Worm (Caenorhabditis elegans) whole organism, mixed stage, embryonic: ENCODE results near the gene R160.5.

ENCODE experiments used
- M03D4.4 ChIP-seq: sonication (generic microtip); optimal IDR thresholded peaks from 2 replicates; lab custom pipeline; 2017; ENCODE audit warnings: mild to moderate bottlenecking, missing genetic modification characterization, missing compliant biosample characterization
- bed-3 ChIP-seq: fragments of 200-800 bp; sonication (Bioruptor generic); optimal IDR thresholded peaks from 3 replicates; lab custom pipeline; 2018; ENCODE audit warnings: mild to moderate bottlenecking, missing genetic modification characterization, moderate library complexity, missing compliant biosample characterization
- ceh-39 ChIP-seq: fragments of 150-350 bp; optimal IDR thresholded peaks from 2 replicates; lab custom pipeline; 2014; ENCODE audit warnings: missing biosample characterization, missing genetic modification characterization
- ceh-43 ChIP-seq: fragments of 200-800 bp; sonication (Bioruptor generic); optimal IDR thresholded peaks from 2 replicates; lab custom pipeline; 2018; ENCODE audit warnings: mild to moderate bottlenecking, missing genetic modification characterization, moderate library complexity, missing compliant biosample characterization
- cnd-1 ChIP-seq: fragments of 200-800 bp; sonication (Bioruptor generic); optimal IDR thresholded peaks from 2 replicates; lab custom pipeline; 2018; ENCODE audit warnings: mild to moderate bottlenecking, missing genetic modification characterization, missing compliant biosample characterization
- elt-1 ChIP-seq: sonication (generic microtip); optimal IDR thresholded peaks from 2 replicates; lab custom pipeline; 2017; ENCODE audit warnings: missing genetic modification characterization, mild to moderate bottlenecking, missing compliant biosample characterization, antibody characterized with exemption, moderate library complexity, borderline replicate concordance; ENCODE audit not compliant: insufficient read depth
- elt-3 ChIP-seq: fragments of 150-350 bp; optimal IDR thresholded peaks from 2 replicates; lab custom pipeline; 2014; ENCODE audit warnings: missing biosample characterization, missing genetic modification characterization
- flh-1 ChIP-seq: fragments of 200-800 bp; sonication (Bioruptor generic); optimal IDR thresholded peaks from 2 replicates; lab custom pipeline; 2018; ENCODE audit warnings: mild to moderate bottlenecking, missing genetic modification characterization, moderate library complexity, missing compliant biosample characterization
- ham-2 ChIP-seq: fragments of 200-800 bp; sonication (Bioruptor generic); optimal IDR thresholded peaks from 2 replicates; lab custom pipeline; 2018; ENCODE audit warnings: mild to moderate bottlenecking, missing genetic modification characterization, missing compliant biosample characterization
- hlh-1 ChIP-seq: fragments of 150-350 bp; optimal IDR thresholded peaks from 2 replicates; lab custom pipeline; 2014; ENCODE audit warnings: missing biosample characterization, missing genetic modification reagents, missing genetic modification characterization
- lin-13 ChIP-seq: fragments of 150-350 bp; optimal IDR thresholded peaks from 2 replicates; lab custom pipeline; 2014; ENCODE audit warnings: missing biosample characterization, missing genetic modification characterization
- lin-32 ChIP-seq: fragments of 200-800 bp; sonication (Bioruptor generic); optimal IDR thresholded peaks from 2 replicates; lab custom pipeline; 2018; ENCODE audit warnings: mild to moderate bottlenecking, missing genetic modification characterization, missing compliant biosample characterization
- lsy-2 ChIP-seq: fragments of 150-350 bp; optimal IDR thresholded peaks from 2 replicates; lab custom pipeline; 2014; ENCODE audit warnings: missing biosample characterization, missing genetic modification characterization
- mab-5 ChIP-seq: fragments of 150-350 bp; optimal IDR thresholded peaks from 2 replicates; lab custom pipeline; 2014; ENCODE audit warnings: missing biosample characterization, missing genetic modification characterization
- mep-1 ChIP-seq: fragments of 150-350 bp; optimal IDR thresholded peaks from 2 replicates; lab custom pipeline; 2017; ENCODE audit warnings: missing biosample characterization, missing genetic modification reagents, missing genetic modification characterization, inconsistent platforms
- mls-2 ChIP-seq: sonication (generic microtip); optimal IDR thresholded peaks from 2 replicates; lab custom pipeline; 2016; ENCODE audit warnings: mild to moderate bottlenecking, missing genetic modification characterization, moderate library complexity, missing compliant biosample characterization
- nhr-12 ChIP-seq: fragments of 150-350 bp; optimal IDR thresholded peaks from 2 replicates; lab custom pipeline; 2014; ENCODE audit warnings: missing biosample characterization, missing genetic modification characterization
- nhr-2 ChIP-seq: fragments of 150-350 bp; optimal IDR thresholded peaks from 2 replicates; lab custom pipeline; 2014; ENCODE audit warnings: missing biosample characterization, missing genetic modification characterization
- nhr-237 ChIP-seq: fragments of 150-350 bp; optimal IDR thresholded peaks from 2 replicates; lab custom pipeline; 2014; ENCODE audit warnings: missing biosample characterization, missing genetic modification characterization
- nhr-28 ChIP-seq: fragments of 150-350 bp; optimal IDR thresholded peaks from 2 replicates; lab custom pipeline; 2014; ENCODE audit warnings: missing biosample characterization, missing genetic modification characterization
- nhr-76 ChIP-seq: sonication (generic microtip); optimal IDR thresholded peaks from 2 replicates; lab custom pipeline; 2017; ENCODE audit warnings: missing biosample characterization, missing genetic modification characterization
- pha-4 ChIP-seq: fragments of 150-350 bp; optimal IDR thresholded peaks from 2 replicates; lab custom pipeline; 2018; ENCODE audit warnings: missing biosample characterization, missing genetic modification reagents, missing genetic modification characterization
- sem-2 ChIP-seq: fragments of 200-800 bp; sonication (Bioruptor generic); optimal IDR thresholded peaks from 2 replicates; lab custom pipeline; 2018; ENCODE audit warnings: mild to moderate bottlenecking, missing genetic modification characterization, missing compliant biosample characterization
- snpc-4 ChIP-seq: fragments of 150-350 bp; optimal IDR thresholded peaks from 2 replicates; lab custom pipeline; 2014; ENCODE audit warnings: missing biosample characterization, missing genetic modification characterization
- sptf-1 ChIP-seq: sonication (generic microtip); optimal IDR thresholded peaks from 2 replicates; lab custom pipeline; 2017; ENCODE audit warnings: mild to moderate bottlenecking, missing genetic modification characterization, moderate library complexity, missing compliant biosample characterization
- tbx-8 ChIP-seq: fragments of 200-800 bp; sonication (Bioruptor generic); optimal IDR thresholded peaks from 2 replicates; lab custom pipeline; 2018; ENCODE audit warnings: mild to moderate bottlenecking, missing genetic modification characterization, moderate library complexity, missing compliant biosample characterization
- unc-120 ChIP-seq: sonication (generic microtip); optimal IDR thresholded peaks from 2 replicates; lab custom pipeline; 2017; ENCODE audit warnings: missing genetic modification characterization, missing compliant biosample characterization; ENCODE audit not compliant: poor library complexity, severe bottlenecking
- unc-39 ChIP-seq: fragments of 150-350 bp; optimal IDR thresholded peaks from 2 replicates; lab custom pipeline; 2014; ENCODE audit warnings: missing biosample characterization, missing genetic modification characterization
- unc-62 ChIP-seq: fragments of 150-350 bp; optimal IDR thresholded peaks from 2 replicates; lab custom pipeline; 2014; ENCODE audit warnings: missing biosample characterization, missing genetic modification reagents, missing genetic modification characterization
- zip-8 ChIP-seq: fragments of 150-350 bp; optimal IDR thresholded peaks from 2 replicates; lab custom pipeline; 2014; ENCODE audit warnings: missing biosample characterization, missing genetic modification characterization
- ztf-11 ChIP-seq: fragments of 150-350 bp; optimal IDR thresholded peaks from 2 replicates; lab custom pipeline; 2014; ENCODE audit warnings: missing biosample characterization, missing genetic modification characterization

Gene R160.5

DNA sequence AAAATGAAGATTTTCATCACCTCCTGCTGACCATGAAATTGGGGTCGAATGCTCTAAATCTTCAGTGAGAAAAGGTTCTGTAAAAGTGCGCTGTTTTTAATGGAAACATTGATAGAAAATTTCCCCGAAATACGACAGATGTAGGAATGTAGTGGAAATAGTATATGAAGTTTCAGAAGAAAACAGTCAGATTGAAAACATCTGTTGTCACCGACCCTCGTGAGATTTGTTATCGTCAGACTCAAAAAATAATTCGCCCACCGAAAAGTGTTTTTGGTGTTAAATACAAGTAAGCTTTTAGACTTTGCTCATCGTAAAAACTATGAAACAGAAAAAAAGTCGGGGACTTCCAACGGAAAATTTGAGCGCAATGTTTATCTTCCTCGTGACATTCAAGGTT, 5.8 kb downstream of the R160.5 start, which contains the start of gene F14H12.8:
Gene F14H12.8, minus strand, starts transcription at position 101 of the 400 bp plus-strand sequence.
- no peak for TF ChIP-seq nhr-28 (tag; lab: Kevin White, UChicago)
- TF ChIP-seq zip-8: no peak
- TF ChIP-seq hlh-1 (tag; lab: Kevin White, UChicago): no peak
- no peak for TF ChIP-seq ceh-43
- TF ChIP-seq lin-32 (GFP tag; lab: Kevin White, UChicago): no peak
- TF ChIP-seq sptf-1 (tag; lab: Kevin White, UChicago): no peak

DNA sequence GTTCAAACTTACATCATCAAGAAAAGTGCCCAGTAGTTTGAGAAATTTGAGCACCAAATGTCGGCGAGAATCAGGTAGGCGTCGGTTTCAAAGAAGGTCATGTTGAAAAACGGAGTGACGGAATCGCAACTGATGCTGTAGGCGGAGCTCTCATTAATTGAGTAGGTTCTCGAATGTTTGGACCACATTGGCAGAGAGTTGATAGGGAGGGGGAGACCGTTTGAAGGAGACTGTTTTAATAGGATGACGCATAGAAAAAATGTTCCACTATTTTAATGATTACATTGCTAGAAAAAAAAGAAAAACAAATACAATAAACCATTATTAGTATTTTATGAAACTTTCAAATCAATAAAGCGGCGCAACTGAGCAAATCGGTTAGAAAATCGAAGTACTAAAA, 7.5 kb downstream of the R160.5 start, which contains the start of gene F14H12.17:
Gene F14H12.17, minus strand, starts transcription at position 101 of the 400 bp plus-strand sequence.
- TF ChIP-seq nhr-12 (tag; lab: Kevin White, UChicago) (no peak), nhr-28 (tag; lab: Kevin White, UChicago) (no peak), lin-32 (GFP tag; lab: Kevin White, UChicago) (no peak), nhr-76 (no peak), flh-1 (no peak), mep-1 (tag; lab: Kevin White, UChicago) (no peak), M03D4.4 (tag; lab: Kevin White, UChicago) (no peak), lin-13 (no peak), mls-2 (tag; lab: Kevin White, UChicago) (no peak), sem-2 (no peak), mab-5 (tag; lab: Kevin White, UChicago) (no peak), elt-1 (tag; lab: Kevin White, UChicago) (no peak), unc-120 (tag; lab: Kevin White, UChicago) (no peak), hlh-1 (tag; lab: Kevin White, UChicago) (no peak), cnd-1 (tag; lab: Kevin White, UChicago) (no peak)

DNA sequence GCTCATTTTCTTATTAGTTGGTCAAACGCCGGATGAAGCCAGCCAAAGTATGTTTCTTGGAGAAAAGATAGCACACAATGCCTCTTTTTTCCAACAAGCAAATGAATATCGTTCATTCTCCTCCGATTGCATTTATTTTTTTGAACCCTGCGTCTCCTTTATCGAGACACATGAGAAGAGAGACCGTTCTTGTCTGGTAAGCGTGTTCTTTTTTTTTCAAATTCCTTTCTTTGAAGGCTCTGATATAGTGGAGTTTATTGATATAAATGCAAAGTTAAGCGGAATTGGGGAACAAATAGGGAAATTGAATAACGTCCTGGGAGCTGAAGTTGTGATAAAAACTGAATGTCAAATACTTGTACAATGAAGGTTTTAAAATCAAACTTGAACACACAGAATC, 8.1 kb downstream of the R160.5 start, which contains the start of gene F14H12.7:
Gene F14H12.7, minus strand, starts transcription at position 101 of the 400 bp plus-strand sequence.
- no peak for TF ChIP-seq ham-2 (GFP tag; lab: Kevin White, UChicago)
- TF ChIP-seq ceh-39 (tag; lab: Kevin White, UChicago): no peak
- TF ChIP-seq ceh-43: no peak

DNA sequence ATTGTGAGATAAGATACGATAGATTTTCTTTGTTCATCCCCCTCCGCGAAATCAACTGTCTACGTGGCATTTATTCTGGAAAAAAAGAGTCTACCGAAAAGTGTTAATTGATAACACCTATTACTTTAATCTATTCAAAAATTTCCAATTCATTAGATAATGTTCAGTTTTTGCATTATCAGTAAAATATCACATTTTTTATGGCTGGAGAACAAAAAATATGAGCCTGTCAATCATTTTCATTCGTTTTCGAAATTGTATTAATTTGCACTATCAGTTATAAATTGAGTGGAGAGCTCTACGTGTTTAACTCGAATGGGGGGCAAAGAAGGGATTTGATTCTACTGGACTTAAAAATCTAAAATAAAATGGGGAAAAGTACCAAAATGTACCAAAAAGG, 11.6 kb downstream of the R160.5 start:
- no peak for TF ChIP-seq lin-32 (GFP tag; lab: Kevin White, UChicago)
- no peak for TF ChIP-seq mls-2 (tag; lab: Kevin White, UChicago)
- no peak for TF ChIP-seq unc-120 (tag; lab: Kevin White, UChicago)
- no peak for TF ChIP-seq nhr-28 (tag; lab: Kevin White, UChicago)
- no peak for TF ChIP-seq snpc-4 (tag; lab: Kevin White, UChicago)
- TF ChIP-seq M03D4.4 (tag; lab: Kevin White, UChicago): no peak
- no peak for TF ChIP-seq elt-1 (tag; lab: Kevin White, UChicago)
- no peak for TF ChIP-seq ceh-43
- TF ChIP-seq ztf-11 (tag; lab: Kevin White, UChicago): no peak
- no peak for TF ChIP-seq lsy-2 (tag; lab: Kevin White, UChicago)
- TF ChIP-seq unc-39 (tag; lab: Kevin White, UChicago): no peak
- no peak for TF ChIP-seq sptf-1 (tag; lab: Kevin White, UChicago)
- TF ChIP-seq tbx-8 (GFP tag; lab: Kevin White, UChicago): no peak
- no peak for TF ChIP-seq nhr-237 (tag; lab: Kevin White, UChicago)
- TF ChIP-seq, all 35 proteins: peak for 0

DNA sequence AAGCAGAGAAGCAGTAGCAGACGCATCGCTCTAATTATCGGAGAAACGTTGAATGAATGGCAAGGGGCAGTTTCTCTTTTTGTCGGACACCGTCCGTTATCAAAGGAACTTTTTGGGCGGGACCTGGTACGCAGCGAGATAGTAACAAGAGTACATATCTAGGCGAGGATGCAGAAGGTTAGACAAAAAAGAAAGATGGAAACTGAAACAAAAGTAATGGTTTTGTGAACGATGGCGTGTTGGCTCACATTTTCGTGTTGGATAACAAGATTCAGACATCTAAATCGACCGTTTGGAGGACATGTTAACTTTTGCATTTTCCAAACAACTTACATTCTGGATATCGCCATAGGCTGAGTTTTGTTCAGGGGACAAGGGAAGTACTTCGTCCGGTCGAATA, 13.2 kb downstream of the R160.5 start, which contains the start of gene F14H12.6:
Gene F14H12.6, minus strand, starts transcription at position 101 of the 400 bp plus-strand sequence.
- TF ChIP-seq flh-1 (no peak), sptf-1 (tag; lab: Kevin White, UChicago) (no peak), lin-32 (GFP tag; lab: Kevin White, UChicago) (no peak), ceh-43 (no peak), unc-62 (GFP tag; lab: Kevin White, UChicago) (no peak), nhr-12 (tag; lab: Kevin White, UChicago) (no peak), elt-3 (tag; lab: Kevin White, UChicago) (no peak), unc-39 (tag; lab: Kevin White, UChicago) (no peak), mab-5 (tag; lab: Kevin White, UChicago) (no peak), hlh-1 (tag; lab: Kevin White, UChicago) (no peak)

ce11 chrX:4353318-4353717, 17.3 kb downstream of the R160.5 start, which contains the start of gene col-165:
Gene col-165, plus strand, starts transcription at chrX:4353618.
- no peak for TF ChIP-seq cnd-1 (tag; lab: Kevin White, UChicago)
- no peak for TF ChIP-seq tbx-8 (GFP tag; lab: Kevin White, UChicago)
- no peak for TF ChIP-seq ham-2 (GFP tag; lab: Kevin White, UChicago)
- TF ChIP-seq unc-39 (tag; lab: Kevin White, UChicago): no peak
- TF ChIP-seq ceh-43: no peak
- TF ChIP-seq sptf-1 (tag; lab: Kevin White, UChicago): no peak
- TF ChIP-seq flh-1: no peak
- no peak for TF ChIP-seq M03D4.4 (tag; lab: Kevin White, UChicago)
- no peak for TF ChIP-seq hlh-1 (tag; lab: Kevin White, UChicago)
- no peak for TF ChIP-seq snpc-4 (tag; lab: Kevin White, UChicago)
- no peak for TF ChIP-seq elt-1 (tag; lab: Kevin White, UChicago)
- no peak for TF ChIP-seq elt-3 (tag; lab: Kevin White, UChicago)
- no peak for TF ChIP-seq unc-62 (GFP tag; lab: Kevin White, UChicago)
- no peak for TF ChIP-seq bed-3 (GFP tag; lab: Kevin White, UChicago)
- TF ChIP-seq pha-4 (tag; lab: Kevin White, UChicago): no peak
- TF ChIP-seq ztf-11 (tag; lab: Kevin White, UChicago): no peak
- no peak for TF ChIP-seq ceh-39 (tag; lab: Kevin White, UChicago)
- TF ChIP-seq nhr-2: no peak
- TF ChIP-seq mls-2 (tag; lab: Kevin White, UChicago): no peak
